Worm (Caenorhabditis elegans) whole organism, midembryonic: Measurements from ENCODE around the gene F01D5.1.
"Not testable (repeated sequence)": the region's sequence is repeated elsewhere in the genome, so short reads cannot be mapped to it uniquely, and the experiment has no call there.

Experiments used
- T22C8.4 ChIP-seq: fragments of 200-800 bp; sonication (Bioruptor generic); IDR thresholded peaks from 2 replicates; pipeline ENCODE4 v1.3.6; 2022; ENCODE audit warnings: missing genetic modification characterization, missing compliant biosample characterization
- cog-1 ChIP-seq: sonication (generic microtip); optimal IDR thresholded peaks from 2 replicates; lab custom pipeline; 2016; ENCODE audit warnings: missing genetic modification characterization, missing compliant biosample characterization
- flt-1 ChIP-seq: fragments of 200-800 bp; sonication (Bioruptor generic); IDR thresholded peaks from 2 replicates; pipeline ENCODE4 v1.3.6; 2022; ENCODE audit warnings: missing genetic modification characterization, missing compliant biosample characterization
- klf-2 ChIP-seq: fragments of 200-800 bp; sonication (Bioruptor generic); conservative IDR thresholded peaks from 2 replicates; pipeline ENCODE4 v1.3.6; 2022; ENCODE audit warnings: missing genetic modification reagents, missing genetic modification characterization, missing compliant biosample characterization
- med-1 ChIP-seq: sonication (generic microtip); optimal IDR thresholded peaks from 2 replicates; lab custom pipeline; 2017; ENCODE audit warnings: missing genetic modification characterization, mild to moderate bottlenecking, missing compliant biosample characterization, antibody characterized with exemption, missing genetic modification reagents; ENCODE audit not compliant: insufficient read depth
- ref-1 ChIP-seq: fragments of 200-800 bp; sonication (Bioruptor generic); conservative IDR thresholded peaks from 2 replicates; pipeline ENCODE4 v1.3.6; 2022; ENCODE audit warnings: missing genetic modification reagents, missing genetic modification characterization, missing compliant biosample characterization
- tab-1 ChIP-seq: fragments of 200-800 bp; sonication (Bioruptor generic); IDR thresholded peaks from 2 replicates; pipeline ENCODE4 v1.3.6; 2022; ENCODE audit warnings: missing genetic modification characterization, missing compliant biosample characterization
- ztf-23 ChIP-seq: fragments of 200-800 bp; sonication (Bioruptor generic); IDR thresholded peaks from 2 replicates; pipeline ENCODE4 v1.3.6; 2022; ENCODE audit warnings: missing genetic modification reagents, missing genetic modification characterization, missing compliant biosample characterization
- ztf-29 ChIP-seq: fragments of 200-800 bp; sonication (Bioruptor generic); IDR thresholded peaks from 2 replicates; pipeline ENCODE4 v1.3.6; 2022; ENCODE audit warnings: missing genetic modification reagents, missing genetic modification characterization, missing compliant biosample characterization

The F01D5.1 gene

ce11 chrII:14036724-14037483 is 39.5 kb upstream of the F01D5.1 start:
- no peak for TF ChIP-seq tab-1 (GFP tag; lab: Robert Waterston, UW)
- TF ChIP-seq ref-1 (GFP tag; lab: Robert Waterston, UW): no peak
- TF ChIP-seq ztf-23 (GFP tag; lab: Robert Waterston, UW): no peak
- TF ChIP-seq ztf-29: peak; percentile 68; the same call in 1 of the 2 replicates

DNA sequence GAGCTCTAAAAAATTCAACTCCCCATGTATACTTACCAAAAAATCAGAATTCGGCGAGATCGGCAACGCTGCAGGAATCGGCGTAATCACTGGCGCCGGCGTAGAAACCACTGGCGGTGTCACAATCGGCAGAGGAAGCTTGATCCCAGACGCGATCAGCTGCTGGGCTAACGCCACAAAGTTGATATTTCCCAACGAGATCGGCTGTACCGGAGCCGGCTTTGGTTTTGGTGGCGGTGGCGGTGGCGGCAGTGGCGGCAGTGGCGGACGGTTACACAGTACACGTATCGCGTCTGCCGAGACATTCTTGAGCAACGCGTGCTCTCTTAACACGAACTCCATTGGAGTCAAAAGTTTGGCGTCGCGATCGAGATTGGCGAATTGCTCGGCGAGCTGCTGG is 37.2 kb upstream of the F01D5.1 start:
- TF ChIP-seq ztf-23 (GFP tag; lab: Robert Waterston, UW) (no peak), med-1 (GFP tag; lab: Kevin White, UChicago) (no peak), tab-1 (GFP tag; lab: Robert Waterston, UW) (no peak), klf-2 (no peak), cog-1 (tag; lab: Kevin White, UChicago) (no peak), ztf-29 (no peak), flt-1 (GFP tag; lab: Robert Waterston, UW) (no peak), ref-1 (GFP tag; lab: Robert Waterston, UW) (no peak)

DNA sequence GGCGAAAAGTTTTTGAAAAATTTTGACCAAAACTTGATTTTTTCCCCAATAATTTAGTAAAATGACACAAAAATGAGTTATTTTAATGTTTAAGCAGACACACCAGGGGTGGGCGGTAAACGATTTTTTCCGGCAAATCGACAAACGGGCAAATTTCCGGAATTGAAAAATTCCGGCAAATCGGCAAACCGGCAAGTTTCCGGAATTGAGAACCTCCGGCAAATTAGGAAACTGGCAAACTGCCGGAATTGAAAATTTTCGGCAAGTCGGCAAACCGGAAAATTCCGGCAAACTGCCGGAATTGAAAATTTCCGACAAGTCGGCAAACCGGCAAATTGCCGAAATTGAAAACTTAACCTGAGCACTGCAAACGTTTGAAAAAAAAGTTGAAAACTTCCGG is 35.3 kb upstream of the F01D5.1 start:
- TF ChIP-seq ztf-29 (no peak), cog-1 (tag; lab: Kevin White, UChicago) (no peak), ref-1 (GFP tag; lab: Robert Waterston, UW) (no peak), tab-1 (GFP tag; lab: Robert Waterston, UW) (no peak), flt-1 (GFP tag; lab: Robert Waterston, UW) (no peak), klf-2 (no peak), ztf-23 (GFP tag; lab: Robert Waterston, UW) (no peak)

DNA sequence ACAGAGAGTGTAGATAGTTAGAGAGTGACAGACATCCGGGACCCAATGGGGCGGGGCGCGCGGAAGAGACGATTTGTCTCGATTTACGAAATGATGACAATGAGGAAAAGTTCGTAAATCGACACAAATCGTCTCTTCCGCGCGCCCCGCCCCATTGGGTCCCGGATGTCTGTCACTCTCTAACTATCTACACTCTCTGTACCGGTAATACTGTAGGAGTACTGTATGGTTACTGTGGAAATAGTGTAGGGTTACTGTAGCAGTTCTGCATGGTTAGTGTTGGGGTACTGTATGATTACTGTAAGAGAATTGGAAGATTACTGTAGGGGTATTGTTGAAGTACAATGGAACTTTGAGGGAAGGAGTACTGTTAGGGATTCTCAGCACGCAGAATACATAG is 23.8 kb upstream of the F01D5.1 start, which contains the start of gene F01D5.10:
F01D5.10 (minus strand) TSS at position 101 of the 400 bp plus-strand sequence.
- TF ChIP-seq flt-1, tab-1, ref-1 (GFP tag; lab: Robert Waterston, UW): not testable (repeated sequence)

- TF ChIP-seq ztf-29: peak; percentile 19; the same call in 1 of the 2 replicates
- TF ChIP-seq tab-1 (GFP tag; lab: Robert Waterston, UW): 0 out of 2 replicates have a peak, but pooled peaks have one; percentile 75
- peak; percentile 51; the same call in 1 of the 2 replicates for TF ChIP-seq ref-1 (GFP tag; lab: Robert Waterston, UW)
- 0 out of 2 replicates have a peak, but pooled peaks have one; percentile 59 for TF ChIP-seq ztf-23 (GFP tag; lab: Robert Waterston, UW)
- TF ChIP-seq T22C8.4 (GFP tag; lab: Robert Waterston, UW): peak; percentile 42; the same call in 1 of the 2 replicates
- peak; percentile 76; the same call in 1 of the 2 replicates for TF ChIP-seq flt-1 (GFP tag; lab: Robert Waterston, UW)
Measured at ce11 chrII:14019625-14020024, 22.2 kb upstream of the F01D5.1 start.

ce11 chrII:14018887-14019286 is 21.5 kb upstream of the F01D5.1 start:
- TF ChIP-seq ztf-29 (no peak), T22C8.4 (GFP tag; lab: Robert Waterston, UW) (peak; percentile 76; the same call in 1 of the 2 replicates)

- TF ChIP-seq ztf-23 (GFP tag; lab: Robert Waterston, UW) (peak; percentile 22; the same call in 1 of the 2 replicates), flt-1 (GFP tag; lab: Robert Waterston, UW) (no peak), tab-1 (GFP tag; lab: Robert Waterston, UW) (no peak)
Measured at ce11 chrII:14018192-14018591, 20.8 kb upstream of the F01D5.1 start.

- no peak for TF ChIP-seq tab-1 (GFP tag; lab: Robert Waterston, UW)
- TF ChIP-seq flt-1 (GFP tag; lab: Robert Waterston, UW): no peak
- no peak for TF ChIP-seq klf-2
- no peak for TF ChIP-seq ztf-23 (GFP tag; lab: Robert Waterston, UW)
- TF ChIP-seq cog-1 (tag; lab: Kevin White, UChicago): no peak
- no peak for TF ChIP-seq ztf-29
- TF ChIP-seq med-1 (GFP tag; lab: Kevin White, UChicago): no peak
Measured at ce11 chrII:14016865-14017264, 19.5 kb upstream of the F01D5.1 start, which contains the start of gene cyp-37A1. cyp-37A1 (minus strand) TSS chrII:14016965.

- TF ChIP-seq klf-2 (no peak), ref-1 (GFP tag; lab: Robert Waterston, UW) (no peak), flt-1 (GFP tag; lab: Robert Waterston, UW) (no peak), ztf-29 (no peak), med-1 (GFP tag; lab: Kevin White, UChicago) (no peak), cog-1 (tag; lab: Kevin White, UChicago) (no peak), ztf-23 (GFP tag; lab: Robert Waterston, UW) (no peak), tab-1 (GFP tag; lab: Robert Waterston, UW) (no peak)
Measured at ce11 chrII:14014637-14015036, 17.3 kb upstream of the F01D5.1 start.

DNA sequence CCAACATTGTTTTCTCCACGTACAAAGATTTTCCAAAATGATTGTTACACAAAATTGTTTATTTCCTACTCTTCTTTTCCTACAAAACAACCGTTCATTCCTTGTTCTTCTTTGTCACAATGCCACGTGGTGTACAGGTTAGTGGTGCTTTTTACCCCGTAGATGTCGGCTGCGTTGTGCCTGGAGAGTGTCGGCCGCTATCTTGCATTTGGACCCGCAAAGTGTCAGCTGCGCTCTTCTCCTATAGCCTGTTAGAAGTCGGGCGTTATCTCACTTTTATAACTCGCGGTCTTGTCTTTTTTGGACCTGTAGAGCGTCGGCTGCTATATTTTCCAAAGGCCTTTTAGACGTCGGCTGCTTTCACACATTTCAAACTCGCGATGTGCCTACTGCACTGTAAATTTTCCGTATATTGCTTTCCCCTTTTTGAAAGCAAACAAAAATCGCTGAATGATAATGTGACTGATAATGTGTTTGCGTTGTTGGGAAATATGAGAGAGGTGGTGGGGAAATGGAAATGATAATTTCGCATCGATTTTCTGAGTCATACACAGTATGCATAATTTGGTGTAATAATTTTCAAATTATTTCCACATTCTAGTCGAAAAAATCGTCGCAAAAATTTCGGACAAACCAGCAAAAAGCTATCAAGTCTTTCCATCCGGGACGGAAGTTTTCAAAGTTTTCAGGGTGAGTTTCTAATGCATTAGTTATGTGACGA is 13.4 kb upstream of the F01D5.1 start, which contains the start of gene F01D5.8:
F01D5.8 (plus strand) TSS at position 51 of the 721 bp plus-strand sequence.
- TF ChIP-seq flt-1 (GFP tag; lab: Robert Waterston, UW): no peak
- TF ChIP-seq T22C8.4 (GFP tag; lab: Robert Waterston, UW): no peak
- TF ChIP-seq med-1 (GFP tag; lab: Kevin White, UChicago): no peak
